Worm (Caenorhabditis elegans): Measurements from ENCODE around the gene Y37A1A.2.

Y37A1A.2 gene

ce11 chrIV:13887408-13888163 lies 25.2 kb downstream of the Y37A1A.2 start, which contains the start of gene lin-66 (continued):
- peak; percentile 85 for TF ChIP-seq ref-2 (tag; optimal IDR thresholded peaks at IDR 0.05)
- TF ChIP-seq unc-55 (GFP tag; optimal IDR thresholded peaks at IDR 0.05): peak; percentile 2
- TF ChIP-seq fkh-10 (GFP tag; optimal IDR thresholded peaks at IDR 0.05): no peak
- peak; percentile 48 for TF ChIP-seq che-1 (tag; optimal IDR thresholded peaks at IDR 0.05)
- no peak for TF ChIP-seq K02D7.2 (tag; optimal IDR thresholded peaks at IDR 0.05)
- peak; percentile 51 for TF ChIP-seq unc-86 (tag; optimal IDR thresholded peaks at IDR 0.05)
- no peak for TF ChIP-seq ahr-1 (tag; optimal IDR thresholded peaks at IDR 0.05)
- no peak for TF ChIP-seq hlh-13 (GFP tag; optimal IDR thresholded peaks at IDR 0.05)
- TF ChIP-seq ttx-3 (tag; optimal IDR thresholded peaks at IDR 0.05): no peak
- no peak for TF ChIP-seq Y22D7AL.16 (tag; optimal IDR thresholded peaks at IDR 0.05)
- TF ChIP-seq madf-2 (tag; optimal IDR thresholded peaks at IDR 0.05): peak; percentile 33

- no peak for TF ChIP-seq syd-9 (tag; optimal IDR thresholded peaks at IDR 0.05)
- no peak for TF ChIP-seq ceh-31 (tag; optimal IDR thresholded peaks at IDR 0.05)
These were observed 28.9 kb downstream of the Y37A1A.2 start for ce11 chrIV:13883922-13884321.

DNA sequence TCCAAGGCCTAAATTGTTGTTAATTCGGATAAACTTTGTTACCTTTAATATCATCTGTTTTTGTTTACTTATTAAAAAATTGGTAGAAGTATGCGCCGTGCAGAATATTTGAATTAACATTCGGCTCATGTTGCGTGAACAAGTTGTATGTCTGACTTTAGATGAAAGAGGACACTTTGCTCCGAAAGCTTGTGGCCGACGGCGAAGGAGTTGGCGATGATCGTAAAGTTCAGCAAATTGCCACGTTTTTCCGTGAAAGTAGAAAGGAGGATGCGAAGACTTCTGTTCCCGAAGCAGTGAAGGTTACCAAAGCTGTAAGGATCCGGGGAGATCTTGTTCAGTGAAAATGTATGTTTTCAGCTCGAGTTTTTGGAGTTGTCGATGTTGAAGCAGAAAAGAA lies 30.3 kb downstream of the Y37A1A.2 start, which contains the start of gene thoc-7:
TSS of gene thoc-7 (plus strand) at position 162 of the 400 bp plus-strand sequence.
- TF ChIP-seq ceh-2 (tag; optimal IDR thresholded peaks at IDR 0.05) (no peak), ceh-45 (GFP tag; IDR thresholded peaks at IDR 0.05) (no peak), tbx-2 (tag; optimal IDR thresholded peaks at IDR 0.05) (no peak), pat-9 (tag; optimal IDR thresholded peaks at IDR 0.05) (no peak), hlh-6 (tag; optimal IDR thresholded peaks at IDR 0.05) (no peak)

DNA sequence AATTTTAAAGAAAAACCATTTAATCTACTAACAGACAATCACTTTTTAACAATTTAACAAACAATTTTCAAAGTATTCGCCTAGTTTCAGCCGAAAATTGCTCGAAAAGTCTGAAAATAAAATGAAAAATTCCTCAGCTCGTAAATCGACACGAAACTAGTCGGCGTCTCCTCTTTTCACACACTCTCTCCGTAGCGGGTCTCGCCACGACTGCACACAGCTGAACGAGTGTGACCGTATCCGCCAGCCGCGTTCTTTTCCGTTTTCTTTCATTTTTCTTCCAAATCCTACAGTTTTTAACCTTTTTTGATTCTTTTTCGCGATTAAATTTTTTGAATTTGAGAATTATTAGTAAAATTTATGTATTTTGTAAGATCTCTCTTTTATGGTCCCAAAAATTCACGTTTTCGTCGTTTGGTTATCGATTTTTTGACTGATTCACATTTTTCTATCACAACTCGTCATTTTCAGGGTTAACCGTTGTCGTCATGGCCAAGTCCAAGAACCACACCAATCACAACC lies 31.0 kb downstream of the Y37A1A.2 start, which contains the start of gene rpl-29:
TSS of gene rpl-29 (plus strand) at position 472 of the 522 bp plus-strand sequence.
- TF ChIP-seq madf-2 (tag; optimal IDR thresholded peaks at IDR 0.05) (no peak), pag-3 (tag; optimal IDR thresholded peaks at IDR 0.05; ENCODE audit: borderline replicate concordance) (no peak), ceh-19 (GFP tag; optimal IDR thresholded peaks at IDR 0.05) (no peak), T23F11.4 (GFP tag; optimal IDR thresholded peaks at IDR 0.05) (no peak), syd-9 (tag; optimal IDR thresholded peaks at IDR 0.05) (no peak), ztf-16 (tag; optimal IDR thresholded peaks at IDR 0.05) (no peak), ceh-31 (tag; optimal IDR thresholded peaks at IDR 0.05) (peak; percentile 46), lin-11 (tag; optimal IDR thresholded peaks at IDR 0.05) (no peak), lim-6 (tag; optimal IDR thresholded peaks at IDR 0.05) (no peak), fax-1 (tag; optimal IDR thresholded peaks at IDR 0.05) (no peak), elt-4 (tag; optimal IDR thresholded peaks at IDR 0.05) (no peak), nhr-11 (tag; optimal IDR thresholded peaks at IDR 0.05) (no peak), zip-5 (tag; optimal IDR thresholded peaks at IDR 0.05) (no peak), pros-1 (tag; optimal IDR thresholded peaks at IDR 0.05) (no peak), hlh-15 (tag; optimal IDR thresholded peaks at IDR 0.05) (no peak), gmeb-2 (tag; optimal IDR thresholded peaks at IDR 0.05) (no peak), unc-86 (tag; optimal IDR thresholded peaks at IDR 0.05) (no peak), ama-1 (optimal IDR thresholded peaks at IDR 0.05) (no peak), ref-2 (tag; optimal IDR thresholded peaks at IDR 0.05) (no peak), Y22D7AL.16 (tag; optimal IDR thresholded peaks at IDR 0.05) (no peak), unc-3 (GFP tag; conservative IDR thresholded peaks at IDR 0.05) (no peak), unc-3 (tag; optimal IDR thresholded peaks at IDR 0.05) (no peak), hlh-8 (tag; optimal IDR thresholded peaks at IDR 0.05) (no peak), nfya-1 (tag; optimal IDR thresholded peaks at IDR 0.05) (peak; percentile 94), ceh-18 (tag; optimal IDR thresholded peaks at IDR 0.05) (peak; percentile 13), ceh-45 (GFP tag; IDR thresholded peaks at IDR 0.05) (no peak), che-1 (tag; optimal IDR thresholded peaks at IDR 0.05) (no peak), sox-4 (tag; optimal IDR thresholded peaks at IDR 0.05) (no peak), ttx-3 (tag; optimal IDR thresholded peaks at IDR 0.05) (no peak), odd-2 (tag; optimal IDR thresholded peaks at IDR 0.05) (no peak), K09A11.1 (tag; optimal IDR thresholded peaks at IDR 0.05; ENCODE audit: insufficient read depth) (no peak), elt-2 (tag; optimal IDR thresholded peaks at IDR 0.05) (no peak), hlh-30 (tag; optimal IDR thresholded peaks at IDR 0.05; ENCODE audit: insufficient read depth) (peak; percentile 52), ahr-1 (tag; optimal IDR thresholded peaks at IDR 0.05) (no peak), pha-2 (tag; optimal IDR thresholded peaks at IDR 0.05) (no peak), nhr-232 (tag; optimal IDR thresholded peaks at IDR 0.05) (no peak)
